Fruit fly (Drosophila melanogaster) whole organism, pupa: ENCODE results near the gene CG13786.
A peak's percentile ranks its signal among the peaks of the same experiment; 100 is the strongest.

Experiments
- CG10348 ChIP-seq: fragments of 200-800 bp; sonication (Bioruptor generic); IDR thresholded peaks from 2 replicates; pipeline ENCODE4 v1.3.6; 2022; ENCODE audit warnings: missing biosample characterization, missing genetic modification characterization
- CG12605 ChIP-seq: fragments of 200-800 bp; sonication (Bioruptor generic); IDR thresholded peaks from 2 replicates; pipeline ENCODE4 v1.3.6; 2022; ENCODE audit warnings: missing biosample characterization, missing genetic modification characterization
- CG13204 ChIP-seq: fragments of 200-800 bp; sonication (Bioruptor generic); optimal IDR thresholded peaks from 2 replicates; lab custom pipeline; 2018; ENCODE audit warnings: missing biosample characterization, mild to moderate bottlenecking, missing genetic modification characterization, moderate library complexity
- CG14655 ChIP-seq: fragments of 200-800 bp; sonication (Bioruptor generic); optimal IDR thresholded peaks from 3 replicates; lab custom pipeline; 2017; ENCODE audit warnings: mild to moderate bottlenecking, missing biosample characterization, missing genetic modification reagents, missing genetic modification characterization
- CG15710 ChIP-seq: fragments of 200-800 bp; sonication (Bioruptor generic); optimal IDR thresholded peaks from 2 replicates; lab custom pipeline; 2018; ENCODE audit warnings: missing biosample characterization, mild to moderate bottlenecking, missing genetic modification characterization, moderate library complexity
- CG17806 ChIP-seq: fragments of 200-800 bp; sonication (Bioruptor generic); optimal IDR thresholded peaks from 2 replicates; lab custom pipeline; 2018; ENCODE audit warnings: missing biosample characterization, mild to moderate bottlenecking, missing genetic modification characterization, moderate library complexity
- CG32121 ChIP-seq: fragments of 200-800 bp; sonication (Bioruptor generic); IDR thresholded peaks from 2 replicates; pipeline ENCODE4 v1.3.6; 2022; ENCODE audit warnings: missing biosample characterization, missing genetic modification characterization
- CG34367 ChIP-seq: fragments of 200-800 bp; sonication (Bioruptor generic); optimal IDR thresholded peaks from 2 replicates; lab custom pipeline; 2018; ENCODE audit warnings: missing biosample characterization, mild to moderate bottlenecking, missing genetic modification characterization
- CG4496 ChIP-seq: fragments of 200-800 bp; sonication (Bioruptor generic); IDR thresholded peaks from 3 replicates; pipeline ENCODE4 v1.3.6; 2022; ENCODE audit warnings: missing biosample characterization, missing genetic modification characterization
- CG8159 ChIP-seq: fragments of 200-800 bp; sonication (Bioruptor generic); optimal IDR thresholded peaks from 3 replicates; lab custom pipeline; 2018; ENCODE audit warnings: missing biosample characterization, mild to moderate bottlenecking, missing genetic modification characterization, moderate library complexity
- CG8301 ChIP-seq: fragments of 200-800 bp; sonication (Bioruptor generic); optimal IDR thresholded peaks from 2 replicates; lab custom pipeline; 2018; ENCODE audit warnings: missing biosample characterization, mild to moderate bottlenecking, missing genetic modification characterization
- CG9948 ChIP-seq: fragments of 200-800 bp; sonication (Bioruptor generic); optimal IDR thresholded peaks from 2 replicates; lab custom pipeline; 2018; ENCODE audit warnings: missing biosample characterization, mild to moderate bottlenecking, missing genetic modification characterization, moderate library complexity
- D1 ChIP-seq: fragments of 200-800 bp; sonication (Bioruptor generic); optimal IDR thresholded peaks from 2 replicates; lab custom pipeline; 2018; ENCODE audit warnings: missing biosample characterization, mild to moderate bottlenecking, missing genetic modification characterization, moderate library complexity
- EcR ChIP-seq: fragments of 200-800 bp; sonication (Bioruptor generic); optimal IDR thresholded peaks from 3 replicates; lab custom pipeline; 2019; ENCODE audit warnings: missing biosample characterization, missing genetic modification characterization, mild to moderate bottlenecking, moderate library complexity, missing genetic modification reagents
- Ets98B ChIP-seq: fragments of 200-800 bp; sonication (Bioruptor generic); IDR thresholded peaks from 2 replicates; pipeline ENCODE4 v1.3.6; 2022; ENCODE audit warnings: missing biosample characterization, missing genetic modification characterization
- Pif1A ChIP-seq: fragments of 200-800 bp; sonication (Bioruptor generic); optimal IDR thresholded peaks from 3 replicates; lab custom pipeline; 2016; ENCODE audit warnings: missing biosample characterization, missing genetic modification characterization
- Pif1B ChIP-seq: fragments of 200-800 bp; sonication (Bioruptor generic); optimal IDR thresholded peaks from 3 replicates; lab custom pipeline; 2016; ENCODE audit warnings: missing biosample characterization, missing genetic modification characterization
- Snoo ChIP-seq: fragments of 200-800 bp; sonication (Bioruptor generic); optimal IDR thresholded peaks from 3 replicates; lab custom pipeline; 2017; ENCODE audit warnings: missing biosample characterization, mild to moderate bottlenecking, missing genetic modification characterization, inconsistent platforms
- fd96Ca ChIP-seq: fragments of 200-800 bp; sonication (Bioruptor generic); IDR thresholded peaks from 3 replicates; pipeline ENCODE4 v1.3.6; 2022; ENCODE audit warnings: missing biosample characterization, missing genetic modification characterization
- gl ChIP-seq: fragments of 200-800 bp; sonication (Bioruptor generic); optimal IDR thresholded peaks from 2 replicates; lab custom pipeline; 2018; ENCODE audit warnings: missing biosample characterization, mild to moderate bottlenecking, missing genetic modification characterization
- rn ChIP-seq: fragments of 200-800 bp; sonication (Bioruptor generic); IDR thresholded peaks from 2 replicates; pipeline ENCODE4 v1.3.6; 2022; ENCODE audit warnings: missing biosample characterization, missing genetic modification characterization

Gene CG13786

dm6 chr2L:7293475-7294332, 40.9 kb upstream of the CG13786 start:
- TF ChIP-seq CG14655 (GFP tag; lab: Kevin White, UChicago) = peak; percentile 9
- TF ChIP-seq rn (GFP tag; lab: Robert Waterston, UW) = no peak
- TF ChIP-seq CG15710 (tag; lab: Kevin White, UChicago) = no peak
- no peak for TF ChIP-seq CG13204 (GFP tag; lab: Kevin White, UChicago)
- peak; percentile 4 for TF ChIP-seq CG9948
- peak; percentile 30 for TF ChIP-seq CG8159 (tag; lab: Kevin White, UChicago)
- no peak for TF ChIP-seq gl (tag; lab: Kevin White, UChicago)
- TF ChIP-seq, all 21 proteins: peak for 3

dm6 chr2L:7291968-7292367, 39.2 kb upstream of the CG13786 start:
- no peak for TF ChIP-seq CG8159 (tag; lab: Kevin White, UChicago)
- TF ChIP-seq CG14655 (GFP tag; lab: Kevin White, UChicago) = peak; percentile 6

dm6 chr2L:7290577-7290976, 37.8 kb upstream of the CG13786 start:
- TF ChIP-seq CG17806 (tag; lab: Kevin White, UChicago) (no peak), CG8159 (tag; lab: Kevin White, UChicago) (peak; percentile 5), D1 (tag; lab: Kevin White, UChicago) (no peak), Snoo (no peak), Pif1A (GFP tag; lab: Kevin White, UChicago) (no peak), CG14655 (GFP tag; lab: Kevin White, UChicago) (peak; percentile 48), CG4496 (GFP tag; lab: Robert Waterston, UW) (no peak), CG34367 (tag; lab: Kevin White, UChicago) (peak; percentile 7), CG13204 (GFP tag; lab: Kevin White, UChicago) (peak; percentile 62), CG12605 (GFP tag; lab: Robert Waterston, UW) (no peak), CG8301 (peak; percentile 10), EcR (GFP tag; lab: Kevin White, UChicago) (no peak), CG15710 (tag; lab: Kevin White, UChicago) (peak; percentile 28), CG10348 (GFP tag; lab: Robert Waterston, UW) (no peak), gl (tag; lab: Kevin White, UChicago) (no peak), CG9948 (peak; percentile 30), Ets98B (GFP tag; lab: Robert Waterston, UW) (no peak), Pif1B (GFP tag; lab: Kevin White, UChicago) (peak; percentile 7), rn (GFP tag; lab: Robert Waterston, UW) (no peak), fd96Ca (no peak), CG32121 (GFP tag; lab: Robert Waterston, UW) (no peak)

- TF ChIP-seq CG4496 (GFP tag; lab: Robert Waterston, UW) = 0 out of 3 replicates have a peak, but pooled peaks have one; percentile 39
- no peak for TF ChIP-seq Ets98B (GFP tag; lab: Robert Waterston, UW)
Observed at dm6 chr2L:7289880-7290279, 37.1 kb upstream of the CG13786 start.

- TF ChIP-seq CG15710 (tag; lab: Kevin White, UChicago) (no peak), CG9948 (no peak), D1 (tag; lab: Kevin White, UChicago) (no peak), Snoo (no peak), CG32121 (GFP tag; lab: Robert Waterston, UW) (no peak), CG12605 (GFP tag; lab: Robert Waterston, UW) (no peak), CG14655 (GFP tag; lab: Kevin White, UChicago) (no peak), gl (tag; lab: Kevin White, UChicago) (no peak), CG8159 (tag; lab: Kevin White, UChicago) (no peak), Pif1A (GFP tag; lab: Kevin White, UChicago) (no peak)
- TF ChIP-seq, all 21 proteins: peak for 0
Observed at dm6 chr2L:7285862-7286261, 33.1 kb upstream of the CG13786 start.

dm6 chr2L:7284791-7285190, 32.0 kb upstream of the CG13786 start:
- TF ChIP-seq CG14655 (GFP tag; lab: Kevin White, UChicago) (no peak), fd96Ca (no peak), CG8301 (no peak), EcR (GFP tag; lab: Kevin White, UChicago) (no peak), CG9948 (no peak), gl (tag; lab: Kevin White, UChicago) (no peak), Pif1A (GFP tag; lab: Kevin White, UChicago) (no peak), CG32121 (GFP tag; lab: Robert Waterston, UW) (no peak), CG4496 (GFP tag; lab: Robert Waterston, UW) (no peak), CG17806 (tag; lab: Kevin White, UChicago) (no peak), CG12605 (GFP tag; lab: Robert Waterston, UW) (no peak), CG10348 (GFP tag; lab: Robert Waterston, UW) (no peak), D1 (tag; lab: Kevin White, UChicago) (no peak), CG15710 (tag; lab: Kevin White, UChicago) (no peak), CG8159 (tag; lab: Kevin White, UChicago) (no peak), Ets98B (GFP tag; lab: Robert Waterston, UW) (no peak)
